Worm (Caenorhabditis elegans) whole organism, L4 larva: ENCODE measurements around the gene cyp-13A7.
A peak's percentile ranks its signal among the peaks of the same experiment; 100 is the strongest.

ENCODE experiments used
- R02D3.7 ChIP-seq: fragments of 150-350 bp; sonication (generic microtip); optimal IDR thresholded peaks from 3 replicates; lab custom pipeline; 2014; ENCODE audit warnings: missing biosample characterization, missing genetic modification characterization
- Y5F2A.4 ChIP-seq: fragments of 200-800 bp; sonication (Bioruptor generic); optimal IDR thresholded peaks from 2 replicates; lab custom pipeline; 2018; ENCODE audit warnings: mild to moderate bottlenecking, missing genetic modification characterization, missing compliant biosample characterization
- Y75B8A.6 ChIP-seq: fragments of 200-800 bp; sonication (Bioruptor generic); IDR thresholded peaks from 2 replicates; pipeline ENCODE4 v1.3.6; 2022; ENCODE audit warnings: missing genetic modification reagents, missing genetic modification characterization, missing compliant biosample characterization
- ZK337.2 ChIP-seq: fragments of 200-800 bp; sonication (Bioruptor generic); IDR thresholded peaks from 2 replicates; pipeline ENCODE4 v1.3.6; 2022; ENCODE audit warnings: missing genetic modification reagents, missing genetic modification characterization, missing compliant biosample characterization
- arid-1 ChIP-seq: fragments of 200-800 bp; sonication (Bioruptor generic); conservative IDR thresholded peaks from 2 replicates; pipeline ENCODE4 v1.3.6; 2022; ENCODE audit warnings: missing genetic modification reagents, missing genetic modification characterization, missing compliant biosample characterization
- ceh-28 ChIP-seq: fragments of 150-350 bp; optimal IDR thresholded peaks from 2 replicates; lab custom pipeline; 2014; ENCODE audit warnings: missing biosample characterization, missing genetic modification reagents, missing genetic modification characterization
- cey-2 ChIP-seq: sonication (generic microtip); optimal IDR thresholded peaks from 3 replicates; lab custom pipeline; 2017; ENCODE audit warnings: missing genetic modification characterization, mild to moderate bottlenecking, missing compliant biosample characterization, antibody characterized with exemption, borderline replicate concordance; ENCODE audit not compliant: insufficient read depth
- ctbp-1 ChIP-seq: fragments of 200-800 bp; sonication (Bioruptor generic); IDR thresholded peaks from 2 replicates; pipeline ENCODE4 v1.3.6; 2022; ENCODE audit warnings: missing genetic modification reagents, missing genetic modification characterization, missing compliant biosample characterization
- daf-12 ChIP-seq: fragments of 150-350 bp; optimal IDR thresholded peaks from 2 replicates; lab custom pipeline; 2014; ENCODE audit warnings: missing biosample characterization, missing genetic modification reagents, missing genetic modification characterization
- daf-16 ChIP-seq, 3 experiments: sonication (generic microtip); optimal IDR thresholded peaks; 2 replicates each; lab custom pipeline; 2016 to 2017; ENCODE audit warnings: missing genetic modification characterization in 3 of 3, missing genetic modification reagents in 3 of 3, mild to moderate bottlenecking in 2 of 3, missing compliant biosample characterization in 2 of 3, missing biosample characterization in 1 of 3, moderate library complexity in 1 of 3
- daf-8 ChIP-seq: fragments of 200-800 bp; sonication (Bioruptor generic); IDR thresholded peaks from 2 replicates; pipeline ENCODE4 v1.3.6; 2022; ENCODE audit warnings: missing genetic modification characterization, missing compliant biosample characterization
- dmd-6 ChIP-seq: fragments of 200-800 bp; sonication (Bioruptor generic); IDR thresholded peaks from 2 replicates; pipeline ENCODE4 v1.3.6; 2022; ENCODE audit warnings: missing genetic modification reagents, missing genetic modification characterization, missing compliant biosample characterization
- duxl-1 ChIP-seq: sonication (generic microtip); optimal IDR thresholded peaks from 2 replicates; lab custom pipeline; 2016; ENCODE audit warnings: mild to moderate bottlenecking, missing genetic modification characterization, moderate library complexity, missing compliant biosample characterization; ENCODE audit not compliant: poor library complexity
- egl-27 ChIP-seq: sonication (generic microtip); optimal IDR thresholded peaks from 3 replicates; lab custom pipeline; 2017; ENCODE audit warnings: missing biosample characterization, missing genetic modification reagents, missing genetic modification characterization
- fkh-10 ChIP-seq: fragments of 150-350 bp; optimal IDR thresholded peaks from 2 replicates; lab custom pipeline; 2014; ENCODE audit warnings: missing biosample characterization, missing genetic modification reagents, missing genetic modification characterization
- gei-8 ChIP-seq: fragments of 200-800 bp; sonication (Bioruptor generic); optimal IDR thresholded peaks from 2 replicates; lab custom pipeline; 2018; ENCODE audit warnings: mild to moderate bottlenecking, missing genetic modification characterization, missing compliant biosample characterization
- hlh-11 ChIP-seq: fragments of 200-800 bp; sonication (Bioruptor generic); optimal IDR thresholded peaks from 2 replicates; lab custom pipeline; 2018; ENCODE audit warnings: mild to moderate bottlenecking, missing genetic modification characterization, missing compliant biosample characterization
- hlh-30 ChIP-seq: sonication (generic microtip); optimal IDR thresholded peaks from 2 replicates; lab custom pipeline; 2017; ENCODE audit warnings: antibody characterized with exemption, mild to moderate bottlenecking, missing genetic modification characterization, missing compliant biosample characterization; ENCODE audit not compliant: insufficient read depth
- lin-13 ChIP-seq: fragments of 150-350 bp; optimal IDR thresholded peaks from 2 replicates; lab custom pipeline; 2014; ENCODE audit warnings: missing biosample characterization, missing genetic modification reagents, missing genetic modification characterization
- lir-3 ChIP-seq: sonication (generic microtip); optimal IDR thresholded peaks from 2 replicates; lab custom pipeline; 2016; ENCODE audit warnings: mild to moderate bottlenecking, missing genetic modification characterization, missing compliant biosample characterization
- lsy-2 ChIP-seq, 2 experiments: fragments of 150-350 bp in 1 of 2; sonication (generic microtip) in 1 of 2; optimal IDR thresholded peaks; 2 replicates each; lab custom pipeline; 2014 to 2017; ENCODE audit warnings: missing biosample characterization in 2 of 2, missing genetic modification characterization in 2 of 2
- madf-5 ChIP-seq, 2 experiments: fragments of 200-800 bp; sonication (Bioruptor generic); IDR thresholded peaks; 2 replicates each; pipeline ENCODE4 v1.3.6; 2022; ENCODE audit warnings: missing compliant biosample characterization in 2 of 2, missing genetic modification characterization in 2 of 2
- mdl-1 ChIP-seq, 2 experiments: fragments of 150-350 bp in 1 of 2; sonication (generic microtip) in 1 of 2; optimal IDR thresholded peaks; 2 replicates each; lab custom pipeline; 2014 to 2017; ENCODE audit warnings: missing biosample characterization in 2 of 2, missing genetic modification characterization in 2 of 2
- mdt-29 ChIP-seq: fragments of 200-800 bp; sonication (Bioruptor generic); IDR thresholded peaks from 2 replicates; pipeline ENCODE4 v1.3.6; 2022; ENCODE audit warnings: missing genetic modification reagents, missing genetic modification characterization, missing compliant biosample characterization
- mes-2 ChIP-seq: sonication (generic microtip); optimal IDR thresholded peaks from 2 replicates; lab custom pipeline; 2016; ENCODE audit warnings: missing genotype, mild to moderate bottlenecking, missing genetic modification characterization, missing compliant biosample characterization; ENCODE audit not compliant: poor library complexity, severe bottlenecking
- nhr-102 ChIP-seq: sonication (generic microtip); optimal IDR thresholded peaks from 2 replicates; lab custom pipeline; 2016; ENCODE audit warnings: mild to moderate bottlenecking, missing genetic modification characterization, moderate library complexity, missing compliant biosample characterization
- nhr-11 ChIP-seq: fragments of 150-350 bp; optimal IDR thresholded peaks from 2 replicates; lab custom pipeline; 2014; ENCODE audit warnings: missing biosample characterization, missing genetic modification characterization
- nhr-111 ChIP-seq: fragments of 200-800 bp; sonication (Bioruptor generic); optimal IDR thresholded peaks from 2 replicates; lab custom pipeline; 2018; ENCODE audit warnings: mild to moderate bottlenecking, missing genetic modification characterization, missing compliant biosample characterization
- nhr-28 ChIP-seq: fragments of 150-350 bp; optimal IDR thresholded peaks from 2 replicates; lab custom pipeline; 2014; ENCODE audit warnings: missing biosample characterization, missing genetic modification characterization
- nhr-42 ChIP-seq: fragments of 200-800 bp; sonication (Bioruptor generic); IDR thresholded peaks from 2 replicates; pipeline ENCODE4 v1.3.6; 2022; ENCODE audit warnings: missing genetic modification characterization, missing compliant biosample characterization
- nhr-6 ChIP-seq: fragments of 150-350 bp; optimal IDR thresholded peaks from 2 replicates; lab custom pipeline; 2014; ENCODE audit warnings: missing biosample characterization, missing genetic modification characterization
- php-3 ChIP-seq: fragments of 200-800 bp; sonication (Bioruptor generic); IDR thresholded peaks from 2 replicates; pipeline ENCODE4 v1.3.6; 2022; ENCODE audit warnings: missing genetic modification reagents, missing genetic modification characterization, missing compliant biosample characterization
- pqm-1 ChIP-seq: sonication (generic microtip); optimal IDR thresholded peaks from 2 replicates; lab custom pipeline; 2017; ENCODE audit warnings: missing biosample characterization, missing genetic modification characterization
- saeg-2 ChIP-seq: fragments of 200-800 bp; sonication (Bioruptor generic); IDR thresholded peaks from 2 replicates; pipeline ENCODE4 v1.3.6; 2022; ENCODE audit warnings: missing genetic modification reagents, missing genetic modification characterization, missing compliant biosample characterization
- sdz-12 ChIP-seq: fragments of 200-800 bp; sonication (Bioruptor generic); optimal IDR thresholded peaks from 2 replicates; lab custom pipeline; 2018; ENCODE audit warnings: mild to moderate bottlenecking, missing genetic modification characterization, missing compliant biosample characterization
- snpc-1.2 ChIP-seq: fragments of 200-800 bp; sonication (Bioruptor generic); IDR thresholded peaks from 2 replicates; pipeline ENCODE4 v1.3.6; 2022; ENCODE audit warnings: missing genetic modification reagents, missing genetic modification characterization, missing compliant biosample characterization
- tag-97 ChIP-seq: fragments of 200-800 bp; sonication (Bioruptor generic); IDR thresholded peaks from 2 replicates; pipeline ENCODE4 v1.3.6; 2022; ENCODE audit warnings: missing genetic modification characterization, missing compliant biosample characterization
- tra-1 ChIP-seq: fragments of 200-800 bp; sonication (Bioruptor generic); IDR thresholded peaks from 2 replicates; pipeline ENCODE4 v1.3.6; 2022; ENCODE audit warnings: missing genetic modification reagents, missing genetic modification characterization, missing compliant biosample characterization
- unc-62 ChIP-seq, 3 experiments: fragments of 150-350 bp in 1 of 3; sonication (generic microtip); optimal IDR thresholded peaks in 2 of 3; peaks in 1 of 3; 1 replicate in 1 of 3; 2 replicates in 2 of 3; lab custom pipeline; 2014 to 2017; ENCODE audit warnings: missing biosample characterization in 3 of 3, missing genetic modification characterization in 3 of 3, missing genetic modification reagents in 3 of 3, missing genotype in 1 of 3
- zag-1 ChIP-seq: fragments of 150-350 bp; optimal IDR thresholded peaks from 2 replicates; lab custom pipeline; 2014; ENCODE audit warnings: missing biosample characterization, missing genetic modification characterization
- zfp-2 ChIP-seq: sonication (generic microtip); optimal IDR thresholded peaks from 2 replicates; lab custom pipeline; 2016; ENCODE audit warnings: mild to moderate bottlenecking, missing genetic modification characterization, missing compliant biosample characterization
- zfp-3 ChIP-seq: fragments of 200-800 bp; sonication (Bioruptor generic); conservative IDR thresholded peaks from 2 replicates; pipeline ENCODE4 v1.3.6; 2022; ENCODE audit warnings: missing genetic modification reagents, missing genetic modification characterization, missing compliant biosample characterization
- zip-11 ChIP-seq: fragments of 200-800 bp; sonication (Bioruptor generic); IDR thresholded peaks from 2 replicates; pipeline ENCODE4 v1.3.6; 2022; ENCODE audit warnings: missing genetic modification characterization, missing compliant biosample characterization

cyp-13A7 gene

ce11 chrII:9803320-9803719 lies at the start of gene cyp-13A7:
Gene cyp-13A7, plus strand, starts transcription at chrII:9803620.
- no peak for TF ChIP-seq R02D3.7 (tag; lab: Kevin White, UChicago)
- peak; percentile 17 for TF ChIP-seq nhr-28 (tag; lab: Kevin White, UChicago)
- TF ChIP-seq dmd-6 (GFP tag; lab: Robert Waterston, UW): peak; percentile 6; the same call in 1 of the 2 replicates
- no peak for TF ChIP-seq arid-1 (GFP tag; lab: Robert Waterston, UW)

ce11 chrII:9753730-9754129 lies 49.7 kb upstream of the cyp-13A7 start, which contains the start of gene ZK1321.1:
Gene ZK1321.1, plus strand, starts transcription at chrII:9754030.
- TF ChIP-seq zip-11 (GFP tag; lab: Robert Waterston, UW) (no peak), daf-16 (GFP tag; optimal IDR thresholded peaks at IDR 0.05; lab: Kevin White, UChicago) (no peak), daf-16 (tag; optimal IDR thresholded peaks at IDR 0.05; lab: Kevin White, UChicago) (no peak), egl-27 (no peak), ceh-28 (tag; lab: Kevin White, UChicago) (no peak), duxl-1 (no peak), mdl-1 (tag; optimal IDR thresholded peaks at IDR 0.05; lab: Kevin White, UChicago) (no peak), ctbp-1 (GFP tag; lab: Robert Waterston, UW) (no peak), snpc-1.2 (GFP tag; lab: Robert Waterston, UW) (no peak), mdt-29 (no peak)

ce11 chrII:9755425-9755824 lies 48.0 kb upstream of the cyp-13A7 start:
- TF ChIP-seq nhr-6 (no peak), pqm-1 (no peak), lin-13 (GFP tag; lab: Kevin White, UChicago) (no peak), mdt-29 (no peak), dmd-6 (GFP tag; lab: Robert Waterston, UW) (no peak), nhr-102 (no peak)

- no peak for TF ChIP-seq egl-27
- TF ChIP-seq zfp-3 (GFP tag; lab: Robert Waterston, UW): no peak
- no peak for TF ChIP-seq daf-12 (tag; lab: Kevin White, UChicago)
- no peak for TF ChIP-seq Y5F2A.4 (GFP tag; lab: Kevin White, UChicago)
- TF ChIP-seq daf-8 (GFP tag; lab: Robert Waterston, UW): no peak
- TF ChIP-seq tra-1 (GFP tag; lab: Robert Waterston, UW): no peak
- no peak for TF ChIP-seq tag-97 (GFP tag; lab: Robert Waterston, UW)
- peak; percentile 48 for TF ChIP-seq hlh-11 (tag; lab: Kevin White, UChicago)
- TF ChIP-seq php-3 (GFP tag; lab: Robert Waterston, UW): no peak
- TF ChIP-seq sdz-12 (GFP tag; lab: Kevin White, UChicago): no peak
- TF ChIP-seq duxl-1: no peak
- no peak for TF ChIP-seq madf-5 (GFP tag; IDR thresholded peaks at IDR 0.05; lab: Robert Waterston, UW)
- TF ChIP-seq nhr-11 (tag; lab: Kevin White, UChicago): peak; percentile 90
- no peak for TF ChIP-seq lsy-2 (tag; optimal IDR thresholded peaks at IDR 0.05; lab: Kevin White, UChicago)
- 0 out of 2 replicates have a peak, but pooled peaks have one; percentile 19 for TF ChIP-seq ZK337.2 (GFP tag; lab: Robert Waterston, UW)
- no peak for TF ChIP-seq zfp-2 (tag; lab: Kevin White, UChicago)
- no peak for TF ChIP-seq cey-2 (tag; lab: Kevin White, UChicago)
- TF ChIP-seq zag-1: no peak
- TF ChIP-seq lir-3: no peak
- no peak for TF ChIP-seq lin-13 (GFP tag; lab: Kevin White, UChicago)
- no peak for TF ChIP-seq nhr-111
- TF ChIP-seq mes-2 (tag; lab: Kevin White, UChicago): no peak
- TF ChIP-seq unc-62 (GFP tag; optimal IDR thresholded peaks at IDR 0.05 in 1 of 2; lab: Kevin White, UChicago): peak in 1 of 2 experiments; percentile 11
- TF ChIP-seq unc-62 (tag; optimal IDR thresholded peaks at IDR 0.05; lab: Kevin White, UChicago): no peak
- no peak for TF ChIP-seq arid-1 (GFP tag; lab: Robert Waterston, UW)
- no peak for TF ChIP-seq gei-8 (GFP tag; lab: Kevin White, UChicago)
- TF ChIP-seq fkh-10 (GFP tag; lab: Kevin White, UChicago): no peak
- TF ChIP-seq hlh-30 (tag; lab: Kevin White, UChicago): peak; percentile 13
- no peak for TF ChIP-seq nhr-42 (GFP tag; lab: Robert Waterston, UW)
- no peak for TF ChIP-seq Y75B8A.6
- TF ChIP-seq R02D3.7 (tag; lab: Kevin White, UChicago): no peak
- TF ChIP-seq saeg-2 (GFP tag; lab: Robert Waterston, UW): no peak
Observed at ce11 chrII:9757651-9758282, 45.7 kb upstream of the cyp-13A7 start, which contains the start of gene shk-1. Gene shk-1, plus strand, starts transcription at chrII:9758232.
